Worm (Caenorhabditis elegans): ENCODE results near the gene F42F12.14.

The F42F12.14 gene

DNA sequence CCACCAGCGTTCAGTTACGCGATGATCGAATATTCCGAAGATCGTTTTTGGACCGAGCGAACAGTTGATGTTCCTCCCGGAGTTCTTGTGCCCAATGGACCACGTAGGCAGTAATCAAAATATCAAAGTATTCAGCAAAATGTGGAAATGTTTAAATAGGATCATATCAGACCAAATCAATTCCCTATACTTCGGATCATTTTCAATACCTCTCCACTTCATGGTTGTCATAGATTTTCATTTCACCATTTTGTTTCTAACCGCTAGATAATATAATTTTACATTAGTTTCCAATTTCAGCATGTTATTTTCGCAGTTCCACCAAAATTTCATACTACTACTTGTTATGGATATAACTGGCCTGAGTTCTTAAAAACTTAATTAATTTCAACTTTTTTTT lies 30.9 kb upstream of the F42F12.14 start:
- no peak for TF ChIP-seq mep-1 (tag; optimal IDR thresholded peaks at IDR 0.05)
- TF ChIP-seq unc-62 (GFP tag; optimal IDR thresholded peaks at IDR 0.05 in 1 of 2): peak in 1 of 2 experiments; percentile 91
- TF ChIP-seq unc-62 (tag; optimal IDR thresholded peaks at IDR 0.05): no peak

DNA sequence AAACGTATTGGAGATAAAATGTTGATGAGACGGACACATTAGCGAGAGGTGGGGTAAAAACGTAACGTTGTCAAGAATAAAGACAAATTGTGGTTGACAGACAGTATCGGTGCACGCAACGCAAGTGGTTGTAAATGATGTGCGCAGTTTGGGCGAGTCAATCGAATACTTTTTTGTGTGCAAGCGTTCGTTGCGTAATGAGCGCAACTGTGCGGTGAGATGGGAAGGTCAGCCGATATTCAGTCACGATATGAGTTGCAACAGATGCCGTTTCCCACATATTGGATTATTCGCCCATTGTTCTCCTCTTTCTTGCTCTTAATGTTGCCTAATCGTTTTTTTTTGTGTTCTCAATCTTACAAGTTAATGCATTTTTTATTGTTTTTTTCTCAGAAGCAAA lies 27.7 kb upstream of the F42F12.14 start, which contains the start of gene ceh-40:
TSS of gene ceh-40 (minus strand) at position 41 of the 400 bp plus-strand sequence.
- TF ChIP-seq unc-62 (GFP tag; optimal IDR thresholded peaks at IDR 0.05 in 1 of 2): peak in 1 of 2 experiments; percentile 48
- no peak for TF ChIP-seq unc-62 (tag; optimal IDR thresholded peaks at IDR 0.05)
- no peak for TF ChIP-seq nhr-28 (tag; optimal IDR thresholded peaks at IDR 0.05)
- TF ChIP-seq lsy-2 (tag; optimal IDR thresholded peaks at IDR 0.05): no peak
- no peak for TF ChIP-seq daf-8 (GFP tag; IDR thresholded peaks at IDR 0.05)
- TF ChIP-seq T20F7.1 (GFP tag; optimal IDR thresholded peaks at IDR 0.05): no peak

DNA sequence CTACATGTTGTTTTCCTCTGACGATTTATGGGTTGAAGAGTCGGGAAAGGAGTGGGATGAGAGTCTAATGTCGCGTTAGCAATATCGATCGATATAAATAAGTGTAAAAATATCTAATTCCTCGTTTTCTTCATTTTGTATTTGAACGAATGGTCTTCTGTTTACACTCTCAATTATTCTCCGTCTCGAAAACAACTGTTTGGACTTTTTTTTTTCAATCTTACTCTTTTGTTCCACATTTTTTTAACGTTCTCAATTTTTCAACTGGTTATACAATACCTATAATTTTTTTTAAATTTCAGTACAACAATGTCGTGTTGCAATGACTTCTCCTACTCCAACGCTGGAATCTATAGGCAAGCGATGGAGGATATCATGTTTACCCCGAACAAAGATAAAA lies 27.1 kb upstream of the F42F12.14 start, which contains the start of gene F17A2.13:
TSS of gene F17A2.13 (plus strand) at position 301 of the 400 bp plus-strand sequence.
- TF ChIP-seq lin-39 (tag; optimal IDR thresholded peaks at IDR 0.05) (no peak), hmg-1.1 (GFP tag; IDR thresholded peaks at IDR 0.05) (no peak), F37D6.2 (tag; optimal IDR thresholded peaks at IDR 0.05) (no peak), D1046.2 (GFP tag; IDR thresholded peaks at IDR 0.05) (no peak), zip-2 (tag; optimal IDR thresholded peaks at IDR 0.05) (no peak), fkh-10 (GFP tag; optimal IDR thresholded peaks at IDR 0.05) (no peak)

DNA sequence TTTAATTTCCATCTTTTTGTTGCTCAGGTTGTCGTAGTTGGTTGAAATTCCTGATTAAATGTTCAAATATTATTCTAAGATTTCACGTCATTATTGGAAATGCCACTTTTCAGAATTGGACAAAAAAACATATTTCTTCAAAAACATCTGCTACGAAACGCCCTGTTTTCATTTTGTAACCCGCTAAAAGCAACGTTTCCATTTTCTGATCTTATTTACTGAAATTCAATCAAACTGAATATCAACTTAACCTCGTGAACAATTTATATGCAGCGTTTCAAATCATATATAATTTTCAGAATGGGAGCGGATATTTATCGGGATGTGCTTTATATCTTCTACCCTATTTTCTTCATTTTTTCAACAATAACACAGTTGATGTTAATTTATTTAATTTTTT lies 25.0 kb upstream of the F42F12.14 start, which contains the start of gene srd-40:
TSS of gene srd-40 (plus strand) at position 301 of the 400 bp plus-strand sequence.
- no peak for TF ChIP-seq ceh-82 (tag; optimal IDR thresholded peaks at IDR 0.05)
- no peak for TF ChIP-seq nhr-102 (tag; optimal IDR thresholded peaks at IDR 0.05)
- TF ChIP-seq mep-1 (tag; optimal IDR thresholded peaks at IDR 0.05): no peak
- no peak for TF ChIP-seq Y75B8A.6 (GFP tag; IDR thresholded peaks at IDR 0.05)

DNA sequence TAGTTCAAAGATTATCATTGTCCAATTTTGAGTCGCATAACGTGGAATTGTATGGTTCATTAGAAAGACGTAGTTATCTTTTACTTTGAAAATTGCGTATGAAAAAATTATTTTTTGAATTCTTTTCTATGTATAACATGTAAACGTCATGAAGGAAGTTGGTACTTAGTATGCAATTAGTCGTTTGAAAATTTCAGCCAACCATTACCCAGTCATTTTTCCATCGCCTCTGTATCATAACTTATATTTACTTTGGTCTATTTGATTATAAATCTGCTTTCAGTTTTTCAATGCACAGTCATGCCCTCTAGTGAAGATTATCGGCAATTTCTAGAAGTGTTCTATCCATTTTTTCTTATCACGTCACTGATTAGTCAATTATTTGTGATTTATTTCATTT lies 22.0 kb upstream of the F42F12.14 start, which contains the start of gene srd-41:
TSS of gene srd-41 (plus strand) at position 301 of the 400 bp plus-strand sequence.
- TF ChIP-seq F37D6.2 (tag; optimal IDR thresholded peaks at IDR 0.05) (no peak), nhr-48 (tag; optimal IDR thresholded peaks at IDR 0.05) (no peak), ceh-32 (tag; optimal IDR thresholded peaks at IDR 0.05; ENCODE audit: poor library complexity) (no peak), F44E2.7 (GFP tag; IDR thresholded peaks at IDR 0.05) (no peak), dve-1 (tag; optimal IDR thresholded peaks at IDR 0.05; ENCODE audit: insufficient read depth) (no peak), hlh-30 (tag; optimal IDR thresholded peaks at IDR 0.05; ENCODE audit: insufficient read depth) (no peak), nhr-41 (GFP tag; IDR thresholded peaks at IDR 0.05) (no peak)

DNA sequence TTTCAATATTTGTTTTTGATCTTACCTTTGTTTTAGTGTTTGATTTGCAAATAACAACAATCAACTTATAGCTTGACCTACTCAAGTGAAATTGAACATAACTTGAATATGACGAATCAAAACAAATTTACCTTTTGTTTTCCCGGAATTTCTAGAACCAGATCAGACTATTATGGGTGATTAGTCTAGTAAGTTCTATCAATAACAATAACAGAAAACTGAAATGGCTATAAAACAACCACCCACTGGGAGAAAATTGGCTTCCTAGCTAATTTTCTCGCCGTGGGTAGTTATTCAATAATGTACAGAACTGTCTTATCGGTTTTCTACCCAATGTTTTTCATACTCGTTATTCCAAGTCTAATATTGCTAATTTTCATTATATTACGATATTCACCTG lies 19.8 kb upstream of the F42F12.14 start, which contains the start of gene srd-45:
TSS of gene srd-45 (plus strand) at position 301 of the 400 bp plus-strand sequence.
- TF ChIP-seq nhr-41 (GFP tag; IDR thresholded peaks at IDR 0.05) (no peak), unc-62 (GFP tag; optimal IDR thresholded peaks at IDR 0.05 in 1 of 2) (peak in 1 of 2 experiments; percentile 7), unc-62 (tag; optimal IDR thresholded peaks at IDR 0.05) (no peak), rbr-2 (tag; optimal IDR thresholded peaks at IDR 0.05) (no peak)

DNA sequence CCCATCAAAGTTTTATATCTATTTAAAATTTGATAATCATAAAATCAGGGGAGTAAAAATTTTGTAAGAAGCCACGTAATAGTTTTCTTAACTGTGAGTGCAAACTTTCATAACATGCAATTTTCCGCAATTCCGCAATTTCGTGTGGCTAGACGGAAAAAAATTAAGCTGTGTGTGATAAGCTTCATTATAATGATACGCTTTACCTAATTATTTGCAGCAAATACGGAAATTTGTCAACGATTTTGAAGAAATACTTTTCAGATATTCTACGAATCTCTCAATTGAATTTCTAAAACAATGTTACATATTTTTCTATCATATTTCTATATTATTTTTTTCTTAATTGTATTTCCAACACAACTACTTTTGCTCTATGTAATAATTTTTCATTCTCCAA lies 16.6 kb upstream of the F42F12.14 start, which contains the start of gene srd-46:
TSS of gene srd-46 (plus strand) at position 301 of the 400 bp plus-strand sequence.
- no peak for TF ChIP-seq lin-1 (GFP tag; IDR thresholded peaks at IDR 0.05)
- TF ChIP-seq spr-1 (tag; optimal IDR thresholded peaks at IDR 0.05): no peak
- no peak for TF ChIP-seq rbr-2 (tag; optimal IDR thresholded peaks at IDR 0.05)
- TF ChIP-seq T20F7.1 (GFP tag; optimal IDR thresholded peaks at IDR 0.05): no peak
- no peak for TF ChIP-seq lin-29 (GFP tag; IDR thresholded peaks at IDR 0.05)
- no peak for TF ChIP-seq ceh-44 (GFP tag; IDR thresholded peaks at IDR 0.05)
- no peak for TF ChIP-seq F10B5.3 (tag; optimal IDR thresholded peaks at IDR 0.05)
- TF ChIP-seq attf-4 (tag; optimal IDR thresholded peaks at IDR 0.05): no peak
- TF ChIP-seq nhr-48 (tag; optimal IDR thresholded peaks at IDR 0.05): no peak
- no peak for TF ChIP-seq nhr-11 (tag; optimal IDR thresholded peaks at IDR 0.05)
- no peak for TF ChIP-seq mes-2 (tag; optimal IDR thresholded peaks at IDR 0.05; ENCODE audit: poor library complexity, severe bottlenecking)
- TF ChIP-seq D1046.2 (GFP tag; IDR thresholded peaks at IDR 0.05): no peak
- no peak for TF ChIP-seq snpc-1.2 (GFP tag; IDR thresholded peaks at IDR 0.05)
- TF ChIP-seq ces-1 (GFP tag; optimal IDR thresholded peaks at IDR 0.05): no peak
- no peak for TF ChIP-seq ZK546.5 (tag; optimal IDR thresholded peaks at IDR 0.05)
- no peak for TF ChIP-seq spr-3 (GFP tag; optimal IDR thresholded peaks at IDR 0.05)
